Worm (Caenorhabditis elegans) whole organism, L1 larva: ENCODE measurements around the gene K12H4.7.

Source experiments
- ceh-63 ChIP-seq: fragments of 200-800 bp; sonication (Bioruptor generic); optimal IDR thresholded peaks from 2 replicates; lab custom pipeline; 2018; ENCODE audit warnings: mild to moderate bottlenecking, missing genetic modification characterization, missing compliant biosample characterization
- hlh-17 ChIP-seq: fragments of 200-800 bp; sonication (Bioruptor generic); optimal IDR thresholded peaks from 2 replicates; lab custom pipeline; 2018; ENCODE audit warnings: missing genetic modification characterization, mild to moderate bottlenecking, missing compliant biosample characterization, moderate library complexity, borderline replicate concordance
- lin-14 ChIP-seq: fragments of 200-800 bp; sonication (Bioruptor generic); optimal IDR thresholded peaks from 2 replicates; lab custom pipeline; 2018; ENCODE audit warnings: mild to moderate bottlenecking, missing genetic modification characterization, moderate library complexity, missing compliant biosample characterization
- mab-9 ChIP-seq: fragments of 200-800 bp; sonication (Bioruptor generic); IDR thresholded peaks from 2 replicates; pipeline ENCODE4 v1.3.6; 2022; ENCODE audit warnings: missing genetic modification reagents, missing genetic modification characterization, missing compliant biosample characterization
- nhr-28 ChIP-seq: fragments of 150-350 bp; optimal IDR thresholded peaks from 2 replicates; lab custom pipeline; 2014; ENCODE audit warnings: missing biosample characterization, missing genetic modification characterization
- pqm-1 ChIP-seq: sonication (generic microtip); optimal IDR thresholded peaks from 3 replicates; lab custom pipeline; 2017; ENCODE audit warnings: missing biosample characterization, missing genetic modification characterization
- sptf-1 ChIP-seq: fragments of 150-350 bp; optimal IDR thresholded peaks from 2 replicates; lab custom pipeline; 2014; ENCODE audit warnings: missing biosample characterization, missing genetic modification characterization
- tbx-2 ChIP-seq: sonication (generic microtip); optimal IDR thresholded peaks from 2 replicates; lab custom pipeline; 2016; ENCODE audit warnings: missing genetic modification characterization, missing compliant biosample characterization
- unc-62 ChIP-seq: fragments of 150-350 bp; optimal IDR thresholded peaks from 2 replicates; lab custom pipeline; 2014; ENCODE audit warnings: missing biosample characterization, missing genetic modification reagents, missing genetic modification characterization

ce11 chrIII:8033534-8033933 lies 17.3 kb downstream of the K12H4.7 start, which contains the start of gene F44B9.10:
- TF ChIP-seq hlh-17 (GFP tag; lab: Kevin White, UChicago) (no peak), unc-62 (no peak), lin-14 (GFP tag; lab: Kevin White, UChicago) (no peak), nhr-28 (no peak), mab-9 (GFP tag; lab: Robert Waterston, UW) (no peak), pqm-1 (tag; lab: Kevin White, UChicago) (no peak), tbx-2 (tag; lab: Kevin White, UChicago) (no peak), ceh-63 (GFP tag; lab: Kevin White, UChicago) (no peak), sptf-1 (tag; lab: Kevin White, UChicago) (no peak)
